Worm (Caenorhabditis elegans) whole organism, L4 larva: Measurements from ENCODE around the gene rml-3.
A peak's percentile ranks its signal among the peaks of the same experiment; 100 is the strongest.

Experiments
- F10B5.3 ChIP-seq: sonication (generic microtip); optimal IDR thresholded peaks from 2 replicates; lab custom pipeline; 2016; ENCODE audit warnings: mild to moderate bottlenecking, missing genetic modification characterization, missing compliant biosample characterization
- R02D3.7 ChIP-seq: fragments of 150-350 bp; sonication (generic microtip); optimal IDR thresholded peaks from 3 replicates; lab custom pipeline; 2014; ENCODE audit warnings: missing biosample characterization, missing genetic modification characterization
- T26A8.4 ChIP-seq: fragments of 200-800 bp; sonication (Bioruptor generic); IDR thresholded peaks from 2 replicates; pipeline ENCODE4 v1.3.6; 2022; ENCODE audit warnings: missing genetic modification characterization, missing compliant biosample characterization
- ZK546.5 ChIP-seq, 2 experiments: sonication (generic microtip); optimal IDR thresholded peaks; 2 replicates each; lab custom pipeline; 2017; ENCODE audit warnings: missing biosample characterization in 2 of 2, missing genetic modification characterization in 2 of 2
- aha-1 ChIP-seq: fragments of 150-350 bp; peaks from one replicate; lab custom pipeline; 2014; ENCODE audit warnings: missing biosample characterization, missing genetic modification characterization
- ceh-20 ChIP-seq: fragments of 200-800 bp; sonication (Bioruptor generic); IDR thresholded peaks from 2 replicates; pipeline ENCODE4 v1.3.6; 2022; ENCODE audit warnings: missing genetic modification reagents, missing genetic modification characterization, missing compliant biosample characterization
- ceh-28 ChIP-seq: fragments of 150-350 bp; optimal IDR thresholded peaks from 2 replicates; lab custom pipeline; 2014; ENCODE audit warnings: missing biosample characterization, missing genetic modification reagents, missing genetic modification characterization
- ceh-32 ChIP-seq: sonication (generic microtip); optimal IDR thresholded peaks from 2 replicates; lab custom pipeline; 2016; ENCODE audit warnings: mild to moderate bottlenecking, missing genetic modification characterization, missing compliant biosample characterization; ENCODE audit not compliant: poor library complexity
- ces-1 ChIP-seq: fragments of 150-350 bp; sonication (generic microtip); optimal IDR thresholded peaks from 4 replicates; lab custom pipeline; 2014; ENCODE audit warnings: missing biosample characterization, missing genetic modification reagents, missing genetic modification characterization
- daf-12 ChIP-seq: fragments of 150-350 bp; optimal IDR thresholded peaks from 2 replicates; lab custom pipeline; 2014; ENCODE audit warnings: missing biosample characterization, missing genetic modification reagents, missing genetic modification characterization
- daf-16 ChIP-seq, 3 experiments: sonication (generic microtip); optimal IDR thresholded peaks; 2 replicates each; lab custom pipeline; 2016 to 2017; ENCODE audit warnings: missing genetic modification characterization in 3 of 3, missing genetic modification reagents in 3 of 3, mild to moderate bottlenecking in 2 of 3, missing compliant biosample characterization in 2 of 3, missing biosample characterization in 1 of 3, moderate library complexity in 1 of 3
- dmd-8 ChIP-seq: fragments of 200-800 bp; sonication (Bioruptor generic); IDR thresholded peaks from 2 replicates; pipeline ENCODE4 v1.3.6; 2022; ENCODE audit warnings: missing genetic modification characterization, missing compliant biosample characterization
- dmd-9 ChIP-seq: fragments of 200-800 bp; sonication (Bioruptor generic); IDR thresholded peaks from 2 replicates; pipeline ENCODE4 v1.3.6; 2022; ENCODE audit warnings: missing genetic modification reagents, missing genetic modification characterization, missing compliant biosample characterization
- dve-1 ChIP-seq: sonication (generic microtip); optimal IDR thresholded peaks from 2 replicates; lab custom pipeline; 2017; ENCODE audit warnings: antibody characterized with exemption, mild to moderate bottlenecking, missing genetic modification characterization, missing compliant biosample characterization; ENCODE audit not compliant: insufficient read depth
- gei-8 ChIP-seq: fragments of 200-800 bp; sonication (Bioruptor generic); optimal IDR thresholded peaks from 2 replicates; lab custom pipeline; 2018; ENCODE audit warnings: mild to moderate bottlenecking, missing genetic modification characterization, missing compliant biosample characterization
- hlh-11 ChIP-seq: fragments of 200-800 bp; sonication (Bioruptor generic); optimal IDR thresholded peaks from 2 replicates; lab custom pipeline; 2018; ENCODE audit warnings: mild to moderate bottlenecking, missing genetic modification characterization, missing compliant biosample characterization
- hlh-30 ChIP-seq: sonication (generic microtip); optimal IDR thresholded peaks from 2 replicates; lab custom pipeline; 2017; ENCODE audit warnings: antibody characterized with exemption, mild to moderate bottlenecking, missing genetic modification characterization, missing compliant biosample characterization; ENCODE audit not compliant: insufficient read depth
- lim-7 ChIP-seq: fragments of 200-800 bp; sonication (Bioruptor generic); IDR thresholded peaks from 2 replicates; pipeline ENCODE4 v1.3.6; 2022; ENCODE audit warnings: missing genetic modification characterization, missing compliant biosample characterization
- lin-13 ChIP-seq: fragments of 150-350 bp; optimal IDR thresholded peaks from 2 replicates; lab custom pipeline; 2014; ENCODE audit warnings: missing biosample characterization, missing genetic modification reagents, missing genetic modification characterization
- lin-15B ChIP-seq: fragments of 150-350 bp; sonication (generic microtip); optimal IDR thresholded peaks from 3 replicates; lab custom pipeline; 2014; ENCODE audit warnings: missing biosample characterization, missing genetic modification characterization
- lin-29 ChIP-seq: fragments of 200-800 bp; sonication (Bioruptor generic); IDR thresholded peaks from 2 replicates; pipeline ENCODE4 v1.3.6; 2022; ENCODE audit warnings: missing genetic modification reagents, missing genetic modification characterization, missing compliant biosample characterization
- lsy-2 ChIP-seq, 2 experiments: fragments of 150-350 bp in 1 of 2; sonication (generic microtip) in 1 of 2; optimal IDR thresholded peaks; 2 replicates each; lab custom pipeline; 2014 to 2017; ENCODE audit warnings: missing biosample characterization in 2 of 2, missing genetic modification characterization in 2 of 2
- madf-5 ChIP-seq, 2 experiments: fragments of 200-800 bp; sonication (Bioruptor generic); IDR thresholded peaks; 2 replicates each; pipeline ENCODE4 v1.3.6; 2022; ENCODE audit warnings: missing compliant biosample characterization in 2 of 2, missing genetic modification characterization in 2 of 2
- madf-9 ChIP-seq: fragments of 200-800 bp; sonication (Bioruptor generic); conservative IDR thresholded peaks from 2 replicates; pipeline ENCODE4 v1.3.6; 2022; ENCODE audit warnings: missing genetic modification reagents, missing genetic modification characterization, missing compliant biosample characterization
- mdt-29 ChIP-seq: fragments of 200-800 bp; sonication (Bioruptor generic); IDR thresholded peaks from 2 replicates; pipeline ENCODE4 v1.3.6; 2022; ENCODE audit warnings: missing genetic modification reagents, missing genetic modification characterization, missing compliant biosample characterization
- mes-2 ChIP-seq: sonication (generic microtip); optimal IDR thresholded peaks from 2 replicates; lab custom pipeline; 2016; ENCODE audit warnings: missing genotype, mild to moderate bottlenecking, missing genetic modification characterization, missing compliant biosample characterization; ENCODE audit not compliant: poor library complexity, severe bottlenecking
- nhr-11 ChIP-seq: fragments of 150-350 bp; optimal IDR thresholded peaks from 2 replicates; lab custom pipeline; 2014; ENCODE audit warnings: missing biosample characterization, missing genetic modification characterization
- nhr-28 ChIP-seq: fragments of 150-350 bp; optimal IDR thresholded peaks from 2 replicates; lab custom pipeline; 2014; ENCODE audit warnings: missing biosample characterization, missing genetic modification characterization
- nhr-41 ChIP-seq: fragments of 200-800 bp; sonication (Bioruptor generic); IDR thresholded peaks from 2 replicates; pipeline ENCODE4 v1.3.6; 2022; ENCODE audit warnings: missing genetic modification reagents, missing genetic modification characterization, missing compliant biosample characterization
- nhr-48 ChIP-seq: sonication (generic microtip); optimal IDR thresholded peaks from 2 replicates; lab custom pipeline; 2016; ENCODE audit warnings: mild to moderate bottlenecking, missing genetic modification characterization, missing compliant biosample characterization
- nhr-77 ChIP-seq: fragments of 150-350 bp; optimal IDR thresholded peaks from 2 replicates; lab custom pipeline; 2014; ENCODE audit warnings: missing biosample characterization, missing genetic modification characterization
- pqm-1 ChIP-seq: sonication (generic microtip); optimal IDR thresholded peaks from 2 replicates; lab custom pipeline; 2017; ENCODE audit warnings: missing biosample characterization, missing genetic modification characterization
- set-16 ChIP-seq: fragments of 200-800 bp; sonication (Bioruptor generic); IDR thresholded peaks from 2 replicates; pipeline ENCODE4 v1.3.6; 2022; ENCODE audit warnings: missing genetic modification reagents, missing genetic modification characterization, missing compliant biosample characterization
- snpc-4 ChIP-seq: fragments of 150-350 bp; optimal IDR thresholded peaks from 2 replicates; lab custom pipeline; 2014; ENCODE audit warnings: missing biosample characterization, missing genetic modification characterization
- tag-97 ChIP-seq: fragments of 200-800 bp; sonication (Bioruptor generic); IDR thresholded peaks from 2 replicates; pipeline ENCODE4 v1.3.6; 2022; ENCODE audit warnings: missing genetic modification characterization, missing compliant biosample characterization
- unc-130 ChIP-seq: sonication (generic microtip); optimal IDR thresholded peaks from 2 replicates; lab custom pipeline; 2016; ENCODE audit warnings: missing genetic modification reagents, missing genetic modification characterization, missing compliant biosample characterization
- unc-62 ChIP-seq, 3 experiments: fragments of 150-350 bp in 1 of 3; sonication (generic microtip); optimal IDR thresholded peaks in 2 of 3; peaks in 1 of 3; 1 replicate in 1 of 3; 2 replicates in 2 of 3; lab custom pipeline; 2014 to 2017; ENCODE audit warnings: missing biosample characterization in 3 of 3, missing genetic modification characterization in 3 of 3, missing genetic modification reagents in 3 of 3, missing genotype in 1 of 3
- zag-1 ChIP-seq: fragments of 150-350 bp; optimal IDR thresholded peaks from 2 replicates; lab custom pipeline; 2014; ENCODE audit warnings: missing biosample characterization, missing genetic modification characterization
- zip-2 ChIP-seq: fragments of 150-350 bp; optimal IDR thresholded peaks from 2 replicates; lab custom pipeline; 2014; ENCODE audit warnings: missing biosample characterization, missing genetic modification characterization
- ztf-7 ChIP-seq: fragments of 150-350 bp; optimal IDR thresholded peaks from 2 replicates; lab custom pipeline; 2014; ENCODE audit warnings: missing biosample characterization, missing genetic modification characterization

rml-3 gene

DNA sequence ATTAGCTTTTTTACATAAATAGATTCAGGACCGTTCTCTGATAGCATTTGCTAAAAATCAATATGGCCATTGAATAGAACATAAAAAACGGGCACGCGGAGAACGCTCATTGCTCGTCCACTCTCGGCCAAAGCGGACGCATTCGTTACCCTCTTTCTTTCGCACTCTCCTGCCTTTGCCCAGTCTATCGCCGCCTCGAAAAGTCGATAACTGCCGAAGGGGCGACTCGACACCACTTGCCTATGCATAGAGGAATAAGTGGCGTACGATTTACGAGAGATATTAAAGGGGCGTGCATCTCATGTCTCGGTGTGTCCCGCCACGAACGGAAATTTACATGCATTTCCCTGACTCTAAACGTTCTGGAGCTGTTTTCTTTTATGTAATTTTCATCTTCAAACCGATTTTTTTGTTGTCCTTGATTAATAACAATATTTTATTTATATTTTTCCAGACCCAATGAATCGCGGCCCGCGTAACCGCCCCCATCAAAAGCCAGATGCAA lies 24.4 kb upstream of the rml-3 start, which contains the start of gene W05H9.4 (continued):
- no peak for TF ChIP-seq dmd-8

- TF ChIP-seq daf-16 (GFP tag; optimal IDR thresholded peaks at IDR 0.05; lab: Kevin White, UChicago) = peak in 1 of 2 experiments; percentile 3
- no peak for TF ChIP-seq daf-16 (tag; optimal IDR thresholded peaks at IDR 0.05; lab: Kevin White, UChicago)
- TF ChIP-seq lsy-2 (tag; optimal IDR thresholded peaks at IDR 0.05; lab: Kevin White, UChicago) = peak in 1 of 2 experiments; percentile 14
- no peak for TF ChIP-seq unc-130
- no peak for TF ChIP-seq ces-1 (GFP tag; lab: Kevin White, UChicago)
- TF ChIP-seq aha-1 (tag; lab: Kevin White, UChicago) = peak; percentile 69
- peak; percentile 36 for TF ChIP-seq hlh-30 (tag; lab: Kevin White, UChicago)
- peak; percentile 14 for TF ChIP-seq nhr-11 (tag; lab: Kevin White, UChicago)
Observed at ce11 chrX:6259081-6259480, 20.2 kb upstream of the rml-3 start.

ce11 chrX:6258409-6258808 lies 19.5 kb upstream of the rml-3 start:
- no peak for TF ChIP-seq madf-9 (GFP tag; lab: Robert Waterston, UW)
- TF ChIP-seq set-16 = no peak
- TF ChIP-seq ces-1 (GFP tag; lab: Kevin White, UChicago) = no peak
- TF ChIP-seq daf-12 (tag; lab: Kevin White, UChicago) = no peak
- no peak for TF ChIP-seq R02D3.7 (tag; lab: Kevin White, UChicago)
- no peak for TF ChIP-seq gei-8
- no peak for TF ChIP-seq ZK546.5 (tag; optimal IDR thresholded peaks at IDR 0.05; lab: Kevin White, UChicago)
- TF ChIP-seq nhr-48 (tag; lab: Kevin White, UChicago) = no peak
- no peak for TF ChIP-seq ceh-32 (tag; lab: Kevin White, UChicago)
- TF ChIP-seq zag-1 (tag; lab: Kevin White, UChicago) = no peak
- TF ChIP-seq ceh-20 (GFP tag; lab: Robert Waterston, UW) = no peak
- no peak for TF ChIP-seq mdt-29
- TF ChIP-seq unc-62 (GFP tag; optimal IDR thresholded peaks at IDR 0.05 in 1 of 2; lab: Kevin White, UChicago) = no peak
- no peak for TF ChIP-seq unc-62 (tag; optimal IDR thresholded peaks at IDR 0.05; lab: Kevin White, UChicago)
- TF ChIP-seq aha-1 (tag; lab: Kevin White, UChicago) = no peak

DNA sequence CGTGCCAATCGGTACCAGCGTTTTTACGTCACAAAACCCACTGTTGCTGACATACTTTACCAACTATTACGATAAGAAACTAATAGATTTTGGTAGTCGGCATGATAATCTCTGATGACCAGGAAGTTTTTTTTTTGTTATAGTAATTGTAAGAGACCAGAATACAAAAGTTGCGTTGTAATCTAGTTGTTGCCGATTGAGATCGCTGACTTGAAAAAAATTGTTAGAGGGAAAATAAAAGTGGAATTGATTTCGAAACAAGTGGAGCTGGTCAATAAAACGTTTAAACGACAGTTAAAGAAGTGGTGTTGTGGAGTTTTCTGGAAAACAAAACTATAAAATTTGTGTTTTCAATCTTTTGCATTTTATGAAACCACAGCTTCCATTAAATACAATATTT lies 18.1 kb upstream of the rml-3 start:
- TF ChIP-seq ces-1 (GFP tag; lab: Kevin White, UChicago) = no peak
- TF ChIP-seq lsy-2 (tag; optimal IDR thresholded peaks at IDR 0.05; lab: Kevin White, UChicago) = peak in 1 of 2 experiments; percentile 8
- TF ChIP-seq nhr-28 (tag; lab: Kevin White, UChicago) = peak; percentile 32
- peak; percentile 92 for TF ChIP-seq aha-1 (tag; lab: Kevin White, UChicago)
- peak; percentile 8 for TF ChIP-seq hlh-30 (tag; lab: Kevin White, UChicago)
- peak; percentile 70 for TF ChIP-seq dve-1 (tag; lab: Kevin White, UChicago)
- no peak for TF ChIP-seq snpc-4
- no peak for TF ChIP-seq daf-16 (GFP tag; optimal IDR thresholded peaks at IDR 0.05; lab: Kevin White, UChicago)
- TF ChIP-seq daf-16 (tag; optimal IDR thresholded peaks at IDR 0.05; lab: Kevin White, UChicago) = peak; percentile 91
- TF ChIP-seq hlh-11 (tag; lab: Kevin White, UChicago) = peak; percentile 4

DNA sequence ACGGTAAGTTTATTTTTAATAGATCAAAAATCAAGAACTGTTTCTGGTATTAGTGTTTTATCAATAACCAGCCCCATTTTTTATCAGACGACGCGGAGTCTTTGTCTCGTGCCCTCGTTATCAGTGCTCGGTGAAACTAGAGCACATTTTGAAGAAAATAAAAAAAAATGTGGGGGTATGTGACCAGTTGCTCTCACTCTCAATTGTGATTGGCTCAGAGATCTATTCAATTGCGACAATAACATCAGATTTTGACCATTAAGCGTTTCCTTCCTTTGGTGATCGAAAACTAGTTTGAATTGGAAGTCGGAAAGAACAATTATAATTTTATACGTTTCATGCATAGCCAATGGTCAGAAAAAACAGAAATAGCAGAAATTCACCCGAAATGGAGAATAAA lies 17.6 kb upstream of the rml-3 start:
- TF ChIP-seq T26A8.4 (GFP tag; lab: Robert Waterston, UW) (0 out of 2 replicates have a peak, but pooled peaks have one; percentile 14), lin-29 (no peak), lin-15B (tag; lab: Kevin White, UChicago) (no peak), nhr-41 (GFP tag; lab: Robert Waterston, UW) (no peak), mdt-29 (0 out of 2 replicates have a peak, but pooled peaks have one; percentile 14), mes-2 (peak; percentile 40), lin-13 (no peak), ceh-28 (tag; lab: Kevin White, UChicago) (no peak), hlh-11 (tag; lab: Kevin White, UChicago) (peak; percentile 63), F10B5.3 (tag; lab: Kevin White, UChicago) (no peak), pqm-1 (tag; lab: Kevin White, UChicago) (peak; percentile 62), lim-7 (GFP tag; lab: Robert Waterston, UW) (no peak), unc-130 (no peak), dve-1 (tag; lab: Kevin White, UChicago) (peak; percentile 74), dmd-9 (GFP tag; lab: Robert Waterston, UW) (no peak), set-16 (no peak), ztf-7 (no peak), madf-5 (GFP tag; IDR thresholded peaks at IDR 0.05; lab: Robert Waterston, UW) (no peak), daf-16 (GFP tag; optimal IDR thresholded peaks at IDR 0.05; lab: Kevin White, UChicago) (no peak), daf-16 (tag; optimal IDR thresholded peaks at IDR 0.05; lab: Kevin White, UChicago) (peak; percentile 47), hlh-30 (tag; lab: Kevin White, UChicago) (peak; percentile 59), zip-2 (no peak), tag-97 (GFP tag; lab: Robert Waterston, UW) (no peak), gei-8 (no peak), nhr-77 (tag; lab: Kevin White, UChicago) (peak; percentile 35), nhr-11 (tag; lab: Kevin White, UChicago) (no peak)
